Worm (Caenorhabditis elegans) whole organism, young adult: ENCODE data around the gene nmy-3.

Experiments
- B0019.2 ChIP-seq: fragments of 200-800 bp; sonication (Bioruptor generic); conservative IDR thresholded peaks from 2 replicates; pipeline ENCODE4 v1.3.6; 2022; ENCODE audit warnings: missing genetic modification reagents, missing genetic modification characterization, missing compliant biosample characterization
- B0336.3 ChIP-seq: fragments of 200-800 bp; sonication (Bioruptor generic); IDR thresholded peaks from 2 replicates; pipeline ENCODE4 v1.3.6; 2022; ENCODE audit warnings: missing genetic modification characterization, missing compliant biosample characterization
- C17E4.6 ChIP-seq: fragments of 200-800 bp; sonication (Bioruptor generic); IDR thresholded peaks from 2 replicates; pipeline ENCODE4 v1.3.6; 2022; ENCODE audit warnings: missing genetic modification reagents, missing genetic modification characterization, missing compliant biosample characterization
- F10E7.11 ChIP-seq: sonication (generic microtip); optimal IDR thresholded peaks from 2 replicates; lab custom pipeline; 2017; ENCODE audit warnings: mild to moderate bottlenecking, missing genetic modification characterization, moderate library complexity, missing compliant biosample characterization
- F37B4.10 ChIP-seq: fragments of 200-800 bp; sonication (Bioruptor generic); IDR thresholded peaks from 2 replicates; pipeline ENCODE4 v1.3.6; 2022; ENCODE audit warnings: missing genetic modification characterization, missing compliant biosample characterization
- F39B2.1 ChIP-seq: fragments of 200-800 bp; sonication (Bioruptor generic); IDR thresholded peaks from 2 replicates; pipeline ENCODE4 v1.3.6; 2022; ENCODE audit warnings: missing genetic modification reagents, missing genetic modification characterization, missing compliant biosample characterization
- F52B5.7 ChIP-seq: sonication (generic microtip); optimal IDR thresholded peaks from 2 replicates; lab custom pipeline; 2016; ENCODE audit warnings: mild to moderate bottlenecking, missing genetic modification characterization, missing compliant biosample characterization
- F55B11.4 ChIP-seq: sonication (generic microtip); optimal IDR thresholded peaks from 2 replicates; lab custom pipeline; 2016; ENCODE audit warnings: missing compliant biosample characterization, missing genetic modification characterization, borderline replicate concordance; ENCODE audit not compliant: insufficient read depth
- F57A8.1 ChIP-seq: fragments of 200-800 bp; sonication (Bioruptor generic); optimal IDR thresholded peaks from 2 replicates; lab custom pipeline; 2018; ENCODE audit warnings: mild to moderate bottlenecking, missing genetic modification characterization, moderate library complexity, missing compliant biosample characterization
- K12H6.12 ChIP-seq: fragments of 200-800 bp; sonication (Bioruptor generic); optimal IDR thresholded peaks from 2 replicates; lab custom pipeline; 2018; ENCODE audit warnings: mild to moderate bottlenecking, missing genetic modification characterization, missing compliant biosample characterization
- T07F8.4 ChIP-seq: sonication (generic microtip); optimal IDR thresholded peaks from 2 replicates; lab custom pipeline; 2016; ENCODE audit warnings: mild to moderate bottlenecking, missing genetic modification characterization, moderate library complexity, missing compliant biosample characterization
- T26A5.8 ChIP-seq: sonication (generic microtip); optimal IDR thresholded peaks from 2 replicates; lab custom pipeline; 2016; ENCODE audit warnings: missing genetic modification characterization, missing compliant biosample characterization
- Y53F4B.3 ChIP-seq: fragments of 200-800 bp; sonication (Bioruptor generic); IDR thresholded peaks from 2 replicates; pipeline ENCODE4 v1.3.6; 2022; ENCODE audit warnings: missing genetic modification reagents, missing genetic modification characterization, missing compliant biosample characterization
- Y53G8AR.9 ChIP-seq: fragments of 200-800 bp; sonication (Bioruptor generic); conservative IDR thresholded peaks from 2 replicates; pipeline ENCODE4 v1.3.6; 2022; ENCODE audit warnings: missing genetic modification reagents, missing genetic modification characterization, missing compliant biosample characterization
- Y79H2A.3 ChIP-seq: fragments of 200-800 bp; sonication (Bioruptor generic); conservative IDR thresholded peaks from 2 replicates; pipeline ENCODE4 v1.3.6; 2022; ENCODE audit warnings: missing genetic modification reagents, missing genetic modification characterization, missing compliant biosample characterization
- ama-1 ChIP-seq, 3 experiments: fragments of 150-350 bp in 1 of 3; sonication (generic microtip) in 2 of 3; optimal IDR thresholded peaks; 2 replicates each; lab custom pipeline; 2014 to 2018; ENCODE audit warnings: missing biosample characterization in 2 of 3, missing genetic modification characterization in 2 of 3, missing genetic modification reagents in 2 of 3
- attf-3 ChIP-seq: fragments of 200-800 bp; sonication (Bioruptor generic); conservative IDR thresholded peaks from 2 replicates; pipeline ENCODE4 v1.3.6; 2022; ENCODE audit warnings: missing genetic modification reagents, missing genetic modification characterization, missing compliant biosample characterization
- attf-5 ChIP-seq: fragments of 200-800 bp; sonication (Bioruptor generic); optimal IDR thresholded peaks from 2 replicates; lab custom pipeline; 2018; ENCODE audit warnings: mild to moderate bottlenecking, missing genetic modification characterization, missing compliant biosample characterization
- bed-2 ChIP-seq: fragments of 200-800 bp; sonication (Bioruptor generic); IDR thresholded peaks from 2 replicates; pipeline ENCODE4 v1.3.6; 2022; ENCODE audit warnings: missing genetic modification reagents, missing genetic modification characterization, missing compliant biosample characterization
- ceh-91 ChIP-seq: fragments of 200-800 bp; sonication (Bioruptor generic); IDR thresholded peaks from 2 replicates; pipeline ENCODE4 v1.3.6; 2022; ENCODE audit warnings: missing genetic modification reagents, missing genetic modification characterization, missing compliant biosample characterization
- die-1 ChIP-seq: sonication (generic microtip); optimal IDR thresholded peaks from 2 replicates; lab custom pipeline; 2016; ENCODE audit warnings: missing genotype, mild to moderate bottlenecking, missing genetic modification characterization, missing compliant biosample characterization
- egl-18 ChIP-seq: fragments of 200-800 bp; sonication (Bioruptor generic); IDR thresholded peaks from 2 replicates; pipeline ENCODE4 v1.3.6; 2022; ENCODE audit warnings: missing genetic modification reagents, missing genetic modification characterization, missing compliant biosample characterization
- egrh-3 ChIP-seq: fragments of 200-800 bp; sonication (Bioruptor generic); IDR thresholded peaks from 2 replicates; pipeline ENCODE4 v1.3.6; 2022; ENCODE audit warnings: missing genetic modification reagents, missing genetic modification characterization, missing compliant biosample characterization
- gei-17 ChIP-seq: fragments of 200-800 bp; sonication (Bioruptor generic); optimal IDR thresholded peaks from 2 replicates; lab custom pipeline; 2018; ENCODE audit warnings: mild to moderate bottlenecking, missing genetic modification characterization, missing compliant biosample characterization
- hlh-12 ChIP-seq: sonication (generic microtip); optimal IDR thresholded peaks from 2 replicates; lab custom pipeline; 2016; ENCODE audit warnings: missing genetic modification characterization, missing compliant biosample characterization
- hmg-1.2 ChIP-seq: fragments of 200-800 bp; sonication (Bioruptor generic); IDR thresholded peaks from 2 replicates; pipeline ENCODE4 v1.3.6; 2022; ENCODE audit warnings: missing genetic modification reagents, missing genetic modification characterization, missing compliant biosample characterization
- hmg-20 ChIP-seq: fragments of 200-800 bp; sonication (Bioruptor generic); IDR thresholded peaks from 2 replicates; pipeline ENCODE4 v1.3.6; 2022; ENCODE audit warnings: missing genetic modification reagents, missing genetic modification characterization, missing compliant biosample characterization
- hsf-1 ChIP-seq: fragments of 200-800 bp; sonication (Bioruptor generic); IDR thresholded peaks from 2 replicates; pipeline ENCODE4 v1.3.6; 2022; ENCODE audit warnings: missing genetic modification reagents, missing genetic modification characterization, missing compliant biosample characterization
- lin-26 ChIP-seq: fragments of 200-800 bp; sonication (Bioruptor generic); IDR thresholded peaks from 2 replicates; pipeline ENCODE4 v1.3.6; 2022; ENCODE audit warnings: missing genetic modification reagents, missing genetic modification characterization, missing compliant biosample characterization
- lin-40 ChIP-seq: sonication (generic microtip); optimal IDR thresholded peaks from 2 replicates; lab custom pipeline; 2016; ENCODE audit warnings: missing genetic modification characterization, mild to moderate bottlenecking, missing compliant biosample characterization, missing genotype, missing genetic modification reagents
- madf-10 ChIP-seq: sonication (generic microtip); optimal IDR thresholded peaks from 2 replicates; lab custom pipeline; 2016; ENCODE audit warnings: mild to moderate bottlenecking, missing genetic modification characterization, missing compliant biosample characterization
- madf-6 ChIP-seq: fragments of 200-800 bp; sonication (Bioruptor generic); IDR thresholded peaks from 2 replicates; pipeline ENCODE4 v1.3.6; 2022; ENCODE audit warnings: missing genetic modification reagents, missing genetic modification characterization, missing compliant biosample characterization
- mel-28 ChIP-seq: sonication (generic microtip); optimal IDR thresholded peaks from 2 replicates; lab custom pipeline; 2016; ENCODE audit warnings: borderline replicate concordance, mild to moderate bottlenecking, missing genetic modification characterization, missing compliant biosample characterization
- nfya-2 ChIP-seq: fragments of 200-800 bp; sonication (Bioruptor generic); IDR thresholded peaks from 2 replicates; pipeline ENCODE4 v1.3.6; 2022; ENCODE audit warnings: missing genetic modification reagents, missing genetic modification characterization, missing compliant biosample characterization
- rcor-1 ChIP-seq: fragments of 200-800 bp; sonication (Bioruptor generic); IDR thresholded peaks from 2 replicates; pipeline ENCODE4 v1.3.6; 2022; ENCODE audit warnings: missing genetic modification reagents, missing genetic modification characterization, missing compliant biosample characterization
- snpc-4 ChIP-seq, 5 experiments: fragments of 150-350 bp in 1 of 5; sonication (generic microtip) in 4 of 5; optimal IDR thresholded peaks; 2 replicates each; lab custom pipeline; 2014 to 2018; ENCODE audit warnings: missing genetic modification characterization in 5 of 5, missing biosample characterization in 3 of 5, antibody characterized with exemption in 2 of 5, mild to moderate bottlenecking in 2 of 5, missing compliant biosample characterization in 2 of 5, missing genotype in 2 of 5, moderate library complexity in 2 of 5, missing genetic modification reagents in 1 of 5
- tbp1 ChIP-seq: fragments of 200-800 bp; sonication (Bioruptor generic); optimal IDR thresholded peaks from 2 replicates; lab custom pipeline; 2018; ENCODE audit warnings: mild to moderate bottlenecking, missing genetic modification characterization, missing compliant biosample characterization
- ztf-25 ChIP-seq: fragments of 200-800 bp; sonication (Bioruptor generic); IDR thresholded peaks from 2 replicates; pipeline ENCODE4 v1.3.6; 2022; ENCODE audit warnings: missing genetic modification reagents, missing genetic modification characterization, missing compliant biosample characterization

The nmy-3 gene

DNA sequence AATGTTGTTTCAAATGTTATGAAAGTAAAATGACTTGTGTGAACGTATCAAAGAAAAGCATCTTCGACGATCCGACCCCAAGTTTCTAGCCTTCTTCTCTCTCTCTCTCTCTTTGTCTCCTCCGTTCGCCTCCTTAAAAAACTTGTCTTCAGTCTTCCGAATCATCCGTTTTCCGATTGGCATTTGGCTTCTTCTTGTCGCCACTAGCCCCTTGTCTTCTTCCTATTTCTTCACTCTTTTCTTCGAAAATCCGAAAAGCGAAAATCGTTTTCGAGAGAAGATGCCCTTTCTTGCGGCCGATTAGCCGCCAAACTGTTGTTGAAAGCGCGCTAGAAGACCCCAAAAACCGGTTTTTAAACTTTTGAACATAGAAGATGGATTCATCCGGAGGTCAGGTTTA lies 15.7 kb upstream of the nmy-3 start (continued):
- TF ChIP-seq T07F8.4 (tag; lab: Kevin White, UChicago) (no peak), madf-6 (GFP tag; lab: Robert Waterston, UW) (0 out of 2 replicates have a peak, but pooled peaks have one; percentile 21), egrh-3 (no peak), ama-1 (optimal IDR thresholded peaks at IDR 0.05; lab: Kevin White, UChicago) (peak; percentile 69), ama-1 (GFP tag; optimal IDR thresholded peaks at IDR 0.05; lab: Kevin White, UChicago) (no peak)

DNA sequence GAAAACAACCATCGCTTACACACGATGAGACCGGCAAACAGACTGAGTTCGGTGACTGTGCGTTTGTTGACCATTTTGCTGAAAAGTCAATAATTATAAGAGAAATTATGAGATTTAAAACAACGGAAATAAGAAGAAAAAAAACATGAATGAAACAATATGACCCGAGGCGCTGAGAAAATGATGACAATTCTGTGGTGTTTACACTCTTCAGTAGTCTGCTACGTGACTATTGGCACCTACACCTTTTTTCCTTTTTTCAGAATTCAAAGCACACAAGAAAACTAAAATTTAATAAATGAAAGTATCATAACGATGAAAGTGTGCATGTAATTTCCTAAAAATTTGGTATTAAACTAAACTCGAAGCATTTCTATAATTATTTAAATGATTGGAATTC lies 14.6 kb upstream of the nmy-3 start, which contains the start of gene Y11D7A.10:
TSS of gene Y11D7A.10 (minus strand) at position 82 of the 400 bp plus-strand sequence.
- TF ChIP-seq hsf-1 (GFP tag; lab: Robert Waterston, UW) (no peak), F10E7.11 (tag; lab: Kevin White, UChicago) (no peak), hmg-20 (GFP tag; lab: Robert Waterston, UW) (no peak), rcor-1 (GFP tag; lab: Robert Waterston, UW) (no peak), K12H6.12 (tag; lab: Kevin White, UChicago) (no peak)

DNA sequence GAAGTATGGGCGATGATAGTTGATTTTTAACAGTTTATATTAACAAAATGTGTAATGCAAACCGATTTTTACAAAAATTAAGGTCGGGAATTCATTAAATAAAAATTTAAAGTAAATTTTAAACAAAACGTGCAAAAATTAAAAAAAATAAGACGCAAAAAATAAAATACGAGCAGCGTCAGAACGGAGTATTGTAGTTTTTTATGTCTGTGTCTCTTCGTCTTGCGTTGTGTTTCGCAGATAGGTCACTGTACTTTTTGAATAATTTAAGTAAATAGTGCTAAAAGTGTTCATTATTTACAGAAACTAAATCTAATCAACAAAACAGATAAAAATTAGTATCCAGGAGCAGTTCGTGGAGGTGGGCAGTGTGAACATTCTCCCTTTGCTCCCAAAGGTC lies 13.9 kb upstream of the nmy-3 start:
- TF ChIP-seq K12H6.12 (tag; lab: Kevin White, UChicago) = no peak
- TF ChIP-seq ztf-25 (GFP tag; lab: Robert Waterston, UW) = no peak
- TF ChIP-seq lin-26 (GFP tag; lab: Robert Waterston, UW) = no peak
- no peak for TF ChIP-seq madf-10 (tag; lab: Kevin White, UChicago)
- no peak for TF ChIP-seq Y53G8AR.9 (GFP tag; lab: Robert Waterston, UW)
- no peak for TF ChIP-seq ceh-91
- TF ChIP-seq Y79H2A.3 (GFP tag; lab: Robert Waterston, UW) = no peak
- no peak for TF ChIP-seq die-1
- TF ChIP-seq lin-40 = no peak
- TF ChIP-seq attf-3 (GFP tag; lab: Robert Waterston, UW) = peak; percentile 91
- peak; percentile 92 for TF ChIP-seq hmg-1.2 (GFP tag; lab: Robert Waterston, UW)
- no peak for TF ChIP-seq nfya-2 (GFP tag; lab: Robert Waterston, UW)
- TF ChIP-seq egrh-3 = no peak

- TF ChIP-seq F37B4.10 (GFP tag; lab: Robert Waterston, UW) (0 out of 2 replicates have a peak, but pooled peaks have one; percentile 3), F57A8.1 (GFP tag; lab: Kevin White, UChicago) (peak; percentile 12), F39B2.1 (no peak)
Measured at ce11 chrIV:9260826-9261225, 13.5 kb upstream of the nmy-3 start.

DNA sequence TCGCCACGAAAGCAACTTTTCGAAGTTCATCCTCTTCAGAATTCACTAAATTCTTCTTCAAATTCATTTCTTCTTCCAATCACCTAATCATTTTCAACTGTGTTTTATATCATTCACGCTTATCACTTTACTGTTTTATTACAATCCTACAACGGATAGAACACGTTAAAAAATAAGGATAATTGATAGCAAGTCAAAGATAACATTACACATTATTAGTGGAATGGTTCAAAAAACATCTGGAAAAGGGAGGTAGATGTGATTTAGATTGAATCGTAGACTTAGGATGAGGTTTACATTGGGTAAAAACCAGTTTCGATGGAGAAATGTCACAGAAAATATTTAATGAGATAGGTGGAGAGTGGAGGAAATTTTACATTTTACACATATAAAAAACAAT lies 12.6 kb upstream of the nmy-3 start, which contains the start of gene col-120:
TSS of gene col-120 (minus strand) at position 101 of the 400 bp plus-strand sequence.
- TF ChIP-seq F52B5.7 (tag; lab: Kevin White, UChicago) (no peak), nfya-2 (GFP tag; lab: Robert Waterston, UW) (no peak), egl-18 (GFP tag; lab: Robert Waterston, UW) (no peak), tbp1 (GFP tag; lab: Kevin White, UChicago) (no peak), hmg-1.2 (GFP tag; lab: Robert Waterston, UW) (no peak), gei-17 (GFP tag; lab: Kevin White, UChicago) (no peak), F55B11.4 (tag; lab: Kevin White, UChicago) (no peak), hlh-12 (no peak), Y53F4B.3 (GFP tag; lab: Robert Waterston, UW) (no peak), B0336.3 (GFP tag; lab: Robert Waterston, UW) (no peak), bed-2 (GFP tag; lab: Robert Waterston, UW) (no peak), snpc-4 (GFP tag; optimal IDR thresholded peaks at IDR 0.05; lab: Kevin White, UChicago) (no peak), snpc-4 (tag; optimal IDR thresholded peaks at IDR 0.05; lab: Kevin White, UChicago) (no peak), B0019.2 (GFP tag; lab: Robert Waterston, UW) (no peak), T26A5.8 (tag; lab: Kevin White, UChicago) (no peak), mel-28 (tag; lab: Kevin White, UChicago) (no peak), C17E4.6 (GFP tag; lab: Robert Waterston, UW) (no peak), attf-5 (GFP tag; lab: Kevin White, UChicago) (no peak)
